Fruit fly (Drosophila melanogaster) whole organism, prepupa: Measurements from ENCODE around the gene MED1.

Experiments
- Blimp-1 ChIP-seq: fragments of 200-800 bp; sonication (Bioruptor generic); optimal IDR thresholded peaks from 3 replicates; lab custom pipeline; 2017; ENCODE audit warnings: missing biosample characterization, missing genetic modification characterization, mild to moderate bottlenecking, moderate library complexity, missing genetic modification reagents
- CG10631 ChIP-seq: fragments of 200-800 bp; sonication (Bioruptor generic); optimal IDR thresholded peaks from 2 replicates; lab custom pipeline; 2016; ENCODE audit warnings: missing biosample characterization, missing genetic modification characterization
- CG10669 ChIP-seq: fragments of 200-800 bp; sonication (Bioruptor generic); optimal IDR thresholded peaks from 3 replicates; lab custom pipeline; 2018; ENCODE audit warnings: missing biosample characterization, mild to moderate bottlenecking, missing genetic modification characterization, moderate library complexity
- CG11762 ChIP-seq: fragments of 200-800 bp; sonication (Bioruptor generic); optimal IDR thresholded peaks from 3 replicates; lab custom pipeline; 2016; ENCODE audit warnings: missing biosample characterization, missing genetic modification characterization; ENCODE audit not compliant: insufficient read depth
- CG15336 ChIP-seq: fragments of 200-800 bp; sonication (Bioruptor generic); IDR thresholded peaks from 2 replicates; pipeline ENCODE4 v1.3.6; 2022; ENCODE audit warnings: missing biosample characterization, missing genetic modification characterization
- CG3032 ChIP-seq: fragments of 200-800 bp; optimal IDR thresholded peaks from 2 replicates; lab custom pipeline; 2019; ENCODE audit warnings: missing biosample characterization, mild to moderate bottlenecking, missing genetic modification characterization, moderate library complexity
- CG32006 ChIP-seq: fragments of 200-800 bp; sonication (Bioruptor generic); optimal IDR thresholded peaks from 3 replicates; lab custom pipeline; 2017; ENCODE audit warnings: missing biosample characterization, mild to moderate bottlenecking, missing genetic modification characterization
- CG34406 ChIP-seq: fragments of 200-800 bp; sonication (Bioruptor generic); optimal IDR thresholded peaks from 3 replicates; lab custom pipeline; 2016; ENCODE audit warnings: missing biosample characterization, missing genetic modification characterization
- CG3919 ChIP-seq: fragments of 200-800 bp; sonication (Bioruptor generic); optimal IDR thresholded peaks from 3 replicates; lab custom pipeline; 2016; ENCODE audit warnings: missing biosample characterization, missing genetic modification characterization
- CG6163 ChIP-seq: fragments of 200-800 bp; sonication (Bioruptor generic); IDR thresholded peaks from 3 replicates; pipeline ENCODE4 v1.3.6; 2022; ENCODE audit warnings: missing biosample characterization, missing genetic modification characterization
- CG6792 ChIP-seq: fragments of 200-800 bp; sonication (Bioruptor generic); optimal IDR thresholded peaks from 3 replicates; lab custom pipeline; 2016; ENCODE audit warnings: missing biosample characterization, missing genetic modification characterization
- CG6808 ChIP-seq: fragments of 200-800 bp; sonication (Bioruptor generic); optimal IDR thresholded peaks from 3 replicates; lab custom pipeline; 2017; ENCODE audit warnings: missing biosample characterization, missing genetic modification characterization, mild to moderate bottlenecking, moderate library complexity, missing genetic modification reagents
- CG6854 ChIP-seq: fragments of 200-800 bp; sonication (Bioruptor generic); optimal IDR thresholded peaks from 2 replicates; lab custom pipeline; 2017; ENCODE audit warnings: missing biosample characterization, mild to moderate bottlenecking, missing genetic modification characterization
- CG7368 ChIP-seq: fragments of 200-800 bp; sonication (Bioruptor generic); optimal IDR thresholded peaks from 3 replicates; lab custom pipeline; 2016; ENCODE audit warnings: missing biosample characterization, missing genetic modification characterization
- CG8319 ChIP-seq: fragments of 200-800 bp; sonication (Bioruptor generic); optimal IDR thresholded peaks from 3 replicates; lab custom pipeline; 2016; ENCODE audit warnings: missing biosample characterization, missing genetic modification characterization
- CG9139 ChIP-seq: fragments of 200-800 bp; sonication (Bioruptor generic); optimal IDR thresholded peaks from 3 replicates; lab custom pipeline; 2017; ENCODE audit warnings: missing biosample characterization, mild to moderate bottlenecking, missing genetic modification characterization
- Eip75B ChIP-seq: fragments of 200-800 bp; sonication (Bioruptor generic); optimal IDR thresholded peaks from 3 replicates; lab custom pipeline; 2016; ENCODE audit warnings: missing biosample characterization, missing genetic modification characterization
- Eip78C ChIP-seq: fragments of 200-800 bp; sonication (Bioruptor generic); peaks from one replicate; lab custom pipeline; 2016; ENCODE audit warnings: missing biosample characterization, missing genetic modification characterization
- Ets21C ChIP-seq: fragments of 200-800 bp; sonication (Bioruptor generic); optimal IDR thresholded peaks from 3 replicates; lab custom pipeline; 2016; ENCODE audit warnings: missing biosample characterization, missing genetic modification characterization
- Ets96B ChIP-seq: fragments of 200-800 bp; optimal IDR thresholded peaks from 2 replicates; lab custom pipeline; 2019; ENCODE audit warnings: missing biosample characterization, mild to moderate bottlenecking, missing genetic modification characterization, moderate library complexity
- Hr38 ChIP-seq: sonication (Bioruptor generic); optimal IDR thresholded peaks from 2 replicates; lab custom pipeline; 2016; ENCODE audit warnings: missing biosample characterization, missing genetic modification characterization
- Hr4 ChIP-seq: fragments of 200-800 bp; sonication (Bioruptor generic); optimal IDR thresholded peaks from 3 replicates; lab custom pipeline; 2016; ENCODE audit warnings: missing biosample characterization, missing genetic modification characterization
- Lpt ChIP-seq: fragments of 200-800 bp; sonication (Bioruptor generic); optimal IDR thresholded peaks from 3 replicates; lab custom pipeline; 2016; ENCODE audit warnings: missing biosample characterization, missing genetic modification characterization
- Met ChIP-seq: fragments of 200-800 bp; sonication (Bioruptor generic); optimal IDR thresholded peaks from 3 replicates; lab custom pipeline; 2016; ENCODE audit warnings: missing biosample characterization, missing genetic modification characterization
- OdsH ChIP-seq: fragments of 200-800 bp; sonication (Bioruptor generic); optimal IDR thresholded peaks from 3 replicates; lab custom pipeline; 2016; ENCODE audit warnings: missing biosample characterization, missing genetic modification characterization
- Smox ChIP-seq: fragments of 200-800 bp; sonication (Bioruptor generic); optimal IDR thresholded peaks from 3 replicates; lab custom pipeline; 2016; ENCODE audit warnings: missing biosample characterization, missing genetic modification characterization
- Sox102F ChIP-seq: fragments of 200-800 bp; sonication (Bioruptor generic); optimal IDR thresholded peaks from 2 replicates; lab custom pipeline; 2016; ENCODE audit warnings: missing biosample characterization, mild to moderate bottlenecking, missing genetic modification characterization
- Sox14 ChIP-seq: fragments of 200-800 bp; sonication (Bioruptor generic); optimal IDR thresholded peaks from 3 replicates; lab custom pipeline; 2016; ENCODE audit warnings: missing biosample characterization, missing genetic modification characterization
- Sox15 ChIP-seq: fragments of 200-800 bp; sonication (Bioruptor generic); optimal IDR thresholded peaks from 3 replicates; lab custom pipeline; 2016; ENCODE audit warnings: missing biosample characterization, missing genetic modification characterization
- achi ChIP-seq: fragments of 200-800 bp; sonication (Bioruptor generic); optimal IDR thresholded peaks from 3 replicates; lab custom pipeline; 2016; ENCODE audit warnings: missing biosample characterization, missing genetic modification characterization
- acj6 ChIP-seq: fragments of 200-800 bp; sonication (Bioruptor generic); optimal IDR thresholded peaks from 3 replicates; lab custom pipeline; 2016; ENCODE audit warnings: missing biosample characterization, missing genetic modification characterization
- eg ChIP-seq: fragments of 200-800 bp; sonication (Bioruptor generic); IDR thresholded peaks from 3 replicates; pipeline ENCODE4 v1.3.6; 2022; ENCODE audit warnings: missing biosample characterization, missing genetic modification characterization
- fd59A ChIP-seq: fragments of 200-800 bp; sonication (Bioruptor generic); optimal IDR thresholded peaks from 2 replicates; lab custom pipeline; 2017; ENCODE audit warnings: missing biosample characterization, mild to moderate bottlenecking, missing genetic modification characterization, missing genetic modification reagents
- fd85E ChIP-seq: fragments of 200-800 bp; sonication (Bioruptor generic); optimal IDR thresholded peaks from 3 replicates; lab custom pipeline; 2016; ENCODE audit warnings: missing biosample characterization, missing genetic modification characterization
- lz ChIP-seq: fragments of 200-800 bp; sonication (Bioruptor generic); optimal IDR thresholded peaks from 3 replicates; lab custom pipeline; 2016; ENCODE audit warnings: missing biosample characterization, missing genetic modification characterization
- net ChIP-seq: fragments of 200-800 bp; sonication (Bioruptor generic); optimal IDR thresholded peaks from 3 replicates; lab custom pipeline; 2016; ENCODE audit warnings: missing biosample characterization, missing genetic modification characterization
- pdm3 ChIP-seq: fragments of 200-800 bp; sonication (Bioruptor generic); optimal IDR thresholded peaks from 3 replicates; lab custom pipeline; 2016; ENCODE audit warnings: missing biosample characterization, missing genetic modification characterization
- salr ChIP-seq, 2 experiments: fragments of 200-800 bp; sonication (Bioruptor generic); optimal IDR thresholded peaks; 3 replicates each; lab custom pipeline; 2016 to 2018; ENCODE audit warnings: missing biosample characterization in 2 of 2, missing genetic modification characterization in 2 of 2, mild to moderate bottlenecking in 1 of 2
- spab ChIP-seq: fragments of 200-800 bp; sonication (Bioruptor generic); optimal IDR thresholded peaks from 2 replicates; lab custom pipeline; 2017; ENCODE audit warnings: missing biosample characterization, mild to moderate bottlenecking, missing genetic modification characterization, missing genetic modification reagents
- ss ChIP-seq, 2 experiments: fragments of 200-800 bp; sonication (Bioruptor generic); optimal IDR thresholded peaks; 2 replicates in 1 of 2; 3 replicates in 1 of 2; lab custom pipeline; 2017 to 2018; ENCODE audit warnings: mild to moderate bottlenecking in 2 of 2, missing biosample characterization in 2 of 2, missing genetic modification characterization in 2 of 2, moderate library complexity in 1 of 2
- svp ChIP-seq: fragments of 200-800 bp; sonication (Bioruptor generic); peaks from one replicate; lab custom pipeline; 2016; ENCODE audit warnings: missing biosample characterization, missing genetic modification characterization
- topi ChIP-seq: fragments of 200-800 bp; sonication (Bioruptor generic); optimal IDR thresholded peaks from 3 replicates; lab custom pipeline; 2016; ENCODE audit warnings: missing biosample characterization, missing genetic modification characterization
- vri ChIP-seq: fragments of 200-800 bp; sonication (Bioruptor generic); optimal IDR thresholded peaks from 3 replicates; lab custom pipeline; 2016; ENCODE audit warnings: missing biosample characterization, mild to moderate bottlenecking, missing genetic modification characterization

MED1 gene

DNA sequence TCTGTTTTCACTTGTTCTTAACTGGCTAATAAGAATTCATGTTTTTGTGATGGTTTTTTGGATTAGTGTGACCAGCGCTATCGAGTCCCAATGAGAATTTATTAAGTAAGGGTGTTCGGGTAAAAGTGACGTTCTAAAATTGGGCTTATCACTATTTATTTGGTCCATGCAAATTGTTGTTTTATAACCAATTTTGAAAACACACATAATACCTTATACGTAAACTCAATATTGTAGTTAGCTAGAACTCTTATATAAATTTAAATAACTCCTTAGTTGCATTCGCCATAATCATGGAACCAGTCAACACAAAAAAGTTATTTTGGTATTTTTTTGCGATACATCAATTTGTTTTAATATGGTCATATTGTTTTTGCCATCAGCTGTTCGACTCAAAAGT, 45.4 kb upstream of the MED1 start, which contains the start of the genes Als2 and CG11248 (continued):
- TF ChIP-seq CG6792 (GFP tag; lab: Kevin White, UChicago) (peak; percentile 58), svp (GFP tag; lab: Kevin White, UChicago) (no peak), Hr4 (GFP tag; lab: Kevin White, UChicago) (no peak), CG9139 (GFP tag; lab: Kevin White, UChicago) (no peak), CG15336 (GFP tag; lab: Robert Waterston, UW) (0 out of 2 replicates have a peak, but pooled peaks have one; percentile 18), Eip75B (GFP tag; lab: Kevin White, UChicago) (no peak), achi (GFP tag; lab: Kevin White, UChicago) (peak; percentile 64), CG6854 (GFP tag; lab: Kevin White, UChicago) (no peak), Sox14 (GFP tag; lab: Kevin White, UChicago) (peak; percentile 78), CG6808 (GFP tag; lab: Kevin White, UChicago) (no peak), Eip78C (GFP tag; lab: Kevin White, UChicago) (no peak), CG6163 (peak; percentile 59; the same call in 2 of the 3 replicates), topi (GFP tag; lab: Kevin White, UChicago) (no peak), fd85E (GFP tag; lab: Kevin White, UChicago) (no peak), spab (GFP tag; lab: Kevin White, UChicago) (no peak), CG32006 (peak; percentile 73), Lpt (GFP tag; lab: Kevin White, UChicago) (peak; percentile 36), Met (no peak), CG11762 (peak; percentile 56), CG7368 (GFP tag; lab: Kevin White, UChicago) (peak; percentile 16), ss (GFP tag; optimal IDR thresholded peaks at IDR 0.05; lab: Kevin White, UChicago) (no peak), salr (GFP tag; optimal IDR thresholded peaks at IDR 0.05; lab: Kevin White, UChicago) (peak in 1 of 2 experiments; percentile 9), CG8319 (peak; percentile 24), CG34406 (GFP tag; lab: Kevin White, UChicago) (peak; percentile 46), Sox102F (GFP tag; lab: Kevin White, UChicago) (no peak), CG10631 (GFP tag; lab: Kevin White, UChicago) (peak; percentile 75), eg (peak; percentile 64; the same call in 2 of the 3 replicates), Sox15 (GFP tag; lab: Kevin White, UChicago) (peak; percentile 76)
- TF ChIP-seq, all 60 proteins: peak for 30

DNA sequence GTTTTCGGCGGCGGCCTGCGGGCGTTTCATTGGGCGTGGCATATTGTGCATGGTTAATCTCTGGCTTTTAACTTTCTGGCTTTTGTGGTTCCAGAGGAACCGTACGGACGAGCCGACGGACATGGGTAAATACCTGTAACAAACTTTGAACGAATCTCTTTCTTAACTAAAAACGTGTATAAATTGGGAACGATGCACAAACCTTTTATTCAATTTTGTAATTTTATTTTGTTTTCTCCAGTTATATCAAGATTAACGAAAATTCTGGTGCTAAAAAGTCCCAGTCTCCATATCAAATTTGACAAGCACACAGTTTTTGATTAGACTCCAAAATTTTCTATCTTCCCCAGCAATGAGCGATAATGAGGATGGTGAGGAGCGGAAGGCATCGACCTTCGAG, 37.6 kb upstream of the MED1 start, which contains the start of gene CG11249:
CG11249 (plus strand) TSS at position 301 of the 400 bp plus-strand sequence.
- TF ChIP-seq CG6854 (GFP tag; lab: Kevin White, UChicago), result no peak
- no peak for TF ChIP-seq Ets96B (tag; lab: Kevin White, UChicago)
- no peak for TF ChIP-seq Hr38
- TF ChIP-seq Blimp-1 (GFP tag; lab: Kevin White, UChicago), result no peak
- TF ChIP-seq CG11762, result no peak
- no peak for TF ChIP-seq CG7368 (GFP tag; lab: Kevin White, UChicago)
- TF ChIP-seq Met, result no peak
- no peak for TF ChIP-seq Sox102F (GFP tag; lab: Kevin White, UChicago)
- no peak for TF ChIP-seq CG32006
- TF ChIP-seq CG3032, result no peak
- TF ChIP-seq fd85E (GFP tag; lab: Kevin White, UChicago), result no peak
- TF ChIP-seq lz, result no peak
- no peak for TF ChIP-seq OdsH (GFP tag; lab: Kevin White, UChicago)
- no peak for TF ChIP-seq net (GFP tag; lab: Kevin White, UChicago)

DNA sequence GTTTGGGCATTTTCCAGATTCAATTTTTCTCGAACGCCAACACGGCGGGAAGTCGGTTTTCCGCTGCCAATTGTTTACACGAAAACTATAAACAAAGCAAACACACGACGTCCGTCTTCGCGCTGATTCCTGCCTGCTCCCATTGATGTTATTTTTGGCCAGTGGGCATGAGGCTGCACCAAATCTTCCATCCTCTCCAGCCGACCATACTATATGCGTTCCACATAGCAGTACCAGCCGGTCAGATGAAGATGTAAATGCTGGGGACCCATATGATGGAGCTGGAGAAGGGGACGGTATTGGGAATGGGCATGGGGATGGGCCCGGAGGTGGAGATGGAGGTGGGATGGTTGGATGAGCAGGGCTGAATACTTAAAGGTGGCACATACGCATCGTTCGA, 33.3 kb upstream of the MED1 start:
- TF ChIP-seq CG7368 (GFP tag; lab: Kevin White, UChicago) (no peak), ss (GFP tag; optimal IDR thresholded peaks at IDR 0.05; lab: Kevin White, UChicago) (no peak), OdsH (GFP tag; lab: Kevin White, UChicago) (no peak), fd85E (GFP tag; lab: Kevin White, UChicago) (no peak), Ets21C (GFP tag; lab: Kevin White, UChicago) (no peak), CG34406 (GFP tag; lab: Kevin White, UChicago) (no peak), CG6808 (GFP tag; lab: Kevin White, UChicago) (no peak), acj6 (GFP tag; lab: Kevin White, UChicago) (no peak), topi (GFP tag; lab: Kevin White, UChicago) (no peak), svp (GFP tag; lab: Kevin White, UChicago) (no peak), salr (GFP tag; optimal IDR thresholded peaks at IDR 0.05; lab: Kevin White, UChicago) (no peak), pdm3 (GFP tag; lab: Kevin White, UChicago) (no peak), CG10669 (GFP tag; lab: Kevin White, UChicago) (no peak), vri (GFP tag; lab: Kevin White, UChicago) (no peak), fd59A (GFP tag; lab: Kevin White, UChicago) (no peak), Smox (GFP tag; lab: Kevin White, UChicago) (no peak), CG9139 (GFP tag; lab: Kevin White, UChicago) (no peak), CG3919 (GFP tag; lab: Kevin White, UChicago) (no peak)
